Worm (Caenorhabditis elegans) whole organism, young adult: ENCODE results near the gene micu-1.

Source experiments
- ama-1 ChIP-seq, 3 experiments: fragments of 150-350 bp in 1 of 3; sonication (generic microtip) in 2 of 3; optimal IDR thresholded peaks; 2 replicates each; lab custom pipeline; 2014 to 2018; ENCODE audit warnings: missing biosample characterization in 2 of 3, missing genetic modification characterization in 2 of 3, missing genetic modification reagents in 2 of 3
- nhr-90 ChIP-seq: sonication (generic microtip); optimal IDR thresholded peaks from 2 replicates; lab custom pipeline; 2016; ENCODE audit warnings: missing genotype, mild to moderate bottlenecking, missing genetic modification characterization, missing compliant biosample characterization
- snpc-4 ChIP-seq, 5 experiments: fragments of 150-350 bp in 1 of 5; sonication (generic microtip) in 4 of 5; optimal IDR thresholded peaks; 2 replicates each; lab custom pipeline; 2014 to 2018; ENCODE audit warnings: missing genetic modification characterization in 5 of 5, missing biosample characterization in 3 of 5, antibody characterized with exemption in 2 of 5, mild to moderate bottlenecking in 2 of 5, missing compliant biosample characterization in 2 of 5, missing genotype in 2 of 5, moderate library complexity in 2 of 5, missing genetic modification reagents in 1 of 5

- TF ChIP-seq ama-1 (optimal IDR thresholded peaks at IDR 0.05; lab: Kevin White, UChicago) (no peak), ama-1 (GFP tag; optimal IDR thresholded peaks at IDR 0.05; lab: Kevin White, UChicago) (no peak), snpc-4 (GFP tag; optimal IDR thresholded peaks at IDR 0.05; lab: Kevin White, UChicago) (no peak), snpc-4 (tag; optimal IDR thresholded peaks at IDR 0.05; lab: Kevin White, UChicago) (no peak), nhr-90 (tag; lab: Kevin White, UChicago) (no peak)
Measured at ce11 chrIV:13252211-13252610, 45.5 kb upstream of the micu-1 start, which contains the start of gene ttr-51.
